Worm (Caenorhabditis elegans): ENCODE results near the gene F58B4.3.

The F58B4.3 gene

ce11 chrV:10894601-10895000, 35.0 kb upstream of the F58B4.3 start, which contains the start of the genes F32D8.14 and F32D8.5 (continued):
- TF ChIP-seq nhr-179 (tag; optimal IDR thresholded peaks at IDR 0.05) (no peak), rpc-1 (optimal IDR thresholded peaks at IDR 0.05) (no peak), rpc-1 (tag; optimal IDR thresholded peaks at IDR 0.05) (no peak), unc-62 (GFP tag; optimal IDR thresholded peaks at IDR 0.05) (no peak), T07F8.4 (tag; optimal IDR thresholded peaks at IDR 0.05) (peak; percentile 5), nfyb-1 (GFP tag; IDR thresholded peaks at IDR 0.05) (0 out of 2 replicates have a peak, but pooled peaks have one; percentile 36), mxl-1 (tag; optimal IDR thresholded peaks at IDR 0.05) (no peak), die-1 (tag; optimal IDR thresholded peaks at IDR 0.05) (no peak), tbp1 (GFP tag; optimal IDR thresholded peaks at IDR 0.05) (peak; percentile 43), lin-40 (tag; optimal IDR thresholded peaks at IDR 0.05) (peak; percentile 53), B0261.1 (tag; optimal IDR thresholded peaks at IDR 0.05) (no peak), let-607 (tag; optimal IDR thresholded peaks at IDR 0.05) (peak; percentile 77 to 93), ztf-3 (GFP tag; optimal IDR thresholded peaks at IDR 0.05) (no peak), ama-1 (optimal IDR thresholded peaks at IDR 0.05) (no peak), ama-1 (GFP tag; optimal IDR thresholded peaks at IDR 0.05) (no peak), ztf-6 (GFP tag; IDR thresholded peaks at IDR 0.05) (no peak), somi-1 (GFP tag; optimal IDR thresholded peaks at IDR 0.05) (no peak), ZK185.1 (tag; optimal IDR thresholded peaks at IDR 0.05; ENCODE audit: poor library complexity, severe bottlenecking) (peak; percentile 85), ztf-18 (tag; optimal IDR thresholded peaks at IDR 0.05) (peak; percentile 51), madf-10 (tag; optimal IDR thresholded peaks at IDR 0.05) (peak; percentile 35), Y56A3A.18 (GFP tag; IDR thresholded peaks at IDR 0.05) (0 out of 2 replicates have a peak, but pooled peaks have one; percentile 38), C06A6.2 (GFP tag; conservative IDR thresholded peaks at IDR 0.05) (0 out of 2 replicates have a peak, but pooled peaks have one; percentile 25), hlh-26 (GFP tag; conservative IDR thresholded peaks at IDR 0.05) (no peak), fkh-3 (tag; optimal IDR thresholded peaks at IDR 0.05) (no peak), rcor-1 (GFP tag; IDR thresholded peaks at IDR 0.05) (0 out of 2 replicates have a peak, but pooled peaks have one; percentile 49), hmg-1.2 (GFP tag; IDR thresholded peaks at IDR 0.05) (peak; percentile 48; the same call in 1 of the 2 replicates), lin-54 (GFP tag; optimal IDR thresholded peaks at IDR 0.05) (peak; percentile 69), tbx-9 (tag; optimal IDR thresholded peaks at IDR 0.05; ENCODE audit: borderline replicate concordance) (no peak), hrde-1 (tag; optimal IDR thresholded peaks at IDR 0.05; ENCODE audit: borderline replicate concordance) (no peak), cebp-1 (GFP tag; IDR thresholded peaks at IDR 0.05) (no peak), cebp-1 (tag; optimal IDR thresholded peaks at IDR 0.05) (peak; percentile 56), madf-8 (GFP tag; conservative IDR thresholded peaks at IDR 0.05) (no peak), sptf-2 (GFP tag; optimal IDR thresholded peaks at IDR 0.05) (no peak), K12H6.12 (tag; optimal IDR thresholded peaks at IDR 0.05) (peak; percentile 41), snpc-1.3 (tag; optimal IDR thresholded peaks at IDR 0.05; ENCODE audit: insufficient read depth) (no peak), xnd-1 (tag; optimal IDR thresholded peaks at IDR 0.05) (no peak), mcd-1 (GFP tag; IDR thresholded peaks at IDR 0.05) (peak; percentile 92), ztf-28 (GFP tag; IDR thresholded peaks at IDR 0.05) (peak; percentile 83; the same call in 1 of the 2 replicates), Y79H2A.3 (GFP tag; conservative IDR thresholded peaks at IDR 0.05) (no peak), sdz-38 (tag; optimal IDR thresholded peaks at IDR 0.05) (no peak), repo-1 (tag; optimal IDR thresholded peaks at IDR 0.05) (peak; percentile 13), attf-6 (GFP tag; IDR thresholded peaks at IDR 0.05) (no peak), bed-1 (GFP tag; IDR thresholded peaks at IDR 0.05) (no peak), attf-5 (GFP tag; optimal IDR thresholded peaks at IDR 0.05) (peak; percentile 60), D2030.7 (GFP tag; IDR thresholded peaks at IDR 0.05) (peak; percentile 69), Y95B8A.8 (GFP tag; IDR thresholded peaks at IDR 0.05) (no peak), F57A8.1 (GFP tag; optimal IDR thresholded peaks at IDR 0.05) (no peak), F52B5.7 (tag; optimal IDR thresholded peaks at IDR 0.05) (no peak), Y53G8AR.9 (GFP tag; conservative IDR thresholded peaks at IDR 0.05) (no peak)

Measured in whole organism, young adult.